Worm (Caenorhabditis elegans) whole organism, L2 larva: ENCODE data around the gene kat-1.

Experiments used
- mdl-1 ChIP-seq, 2 experiments: fragments of 150-350 bp in 1 of 2; sonication (generic microtip) in 1 of 2; optimal IDR thresholded peaks; 2 replicates each; lab custom pipeline; 2017; ENCODE audit warnings: missing biosample characterization in 2 of 2, missing genetic modification characterization in 2 of 2
- nhr-25 ChIP-seq: fragments of 150-350 bp; sonication (generic microtip); optimal IDR thresholded peaks from 3 replicates; lab custom pipeline; 2014; ENCODE audit warnings: missing biosample characterization, missing genetic modification characterization
- nhr-77 ChIP-seq: fragments of 150-350 bp; optimal IDR thresholded peaks from 2 replicates; lab custom pipeline; 2014; ENCODE audit warnings: missing biosample characterization, missing genetic modification characterization
- skn-1 ChIP-seq: sonication (generic microtip); optimal IDR thresholded peaks from 2 replicates; lab custom pipeline; 2017; ENCODE audit warnings: missing biosample characterization, missing genetic modification characterization
- snpc-4 ChIP-seq: fragments of 150-350 bp; optimal IDR thresholded peaks from 2 replicates; lab custom pipeline; 2014; ENCODE audit warnings: missing biosample characterization, missing genetic modification characterization
- unc-39 ChIP-seq: fragments of 150-350 bp; optimal IDR thresholded peaks from 2 replicates; lab custom pipeline; 2014; ENCODE audit warnings: missing biosample characterization, missing genetic modification characterization
- unc-62 ChIP-seq: fragments of 150-350 bp; optimal IDR thresholded peaks from 2 replicates; lab custom pipeline; 2014; ENCODE audit warnings: missing biosample characterization, missing genetic modification reagents, missing genetic modification characterization
- zag-1 ChIP-seq: fragments of 150-350 bp; optimal IDR thresholded peaks from 2 replicates; lab custom pipeline; 2014; ENCODE audit warnings: missing biosample characterization, missing genetic modification characterization

DNA sequence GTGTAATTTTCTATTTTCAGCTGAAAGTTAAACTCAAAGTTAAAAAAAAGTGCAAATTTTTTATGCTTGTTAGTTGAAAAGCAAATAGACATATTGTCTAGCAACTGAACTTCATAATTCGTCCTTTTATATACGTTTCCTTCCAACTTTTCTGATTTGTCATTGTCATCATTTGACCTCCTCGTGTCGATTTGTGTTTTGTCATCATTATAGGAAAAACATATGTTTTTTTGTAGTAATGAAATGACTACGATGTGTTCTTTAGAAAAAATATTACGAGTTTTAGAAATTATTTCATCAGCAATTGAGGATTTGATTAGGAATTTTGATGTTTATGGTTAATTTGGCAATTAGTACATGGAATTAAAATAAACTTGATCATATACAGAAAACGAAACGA is 12.8 kb upstream of the kat-1 start:
- TF ChIP-seq snpc-4 (tag; lab: Kevin White, UChicago) (no peak), nhr-77 (tag; lab: Kevin White, UChicago) (no peak), unc-39 (tag; lab: Kevin White, UChicago) (no peak), zag-1 (tag; lab: Kevin White, UChicago) (no peak), unc-62 (no peak), mdl-1 (tag; optimal IDR thresholded peaks at IDR 0.05; lab: Kevin White, UChicago) (no peak), nhr-25 (tag; lab: Kevin White, UChicago) (no peak), skn-1 (tag; lab: Kevin White, UChicago) (peak; percentile 87)
